Fruit fly (Drosophila melanogaster) whole organism, prepupa: ENCODE results near the gene Cnep1r2.

Experiments
- Blimp-1 ChIP-seq: fragments of 200-800 bp; sonication (Bioruptor generic); optimal IDR thresholded peaks from 3 replicates; lab custom pipeline; 2017; ENCODE audit warnings: missing biosample characterization, missing genetic modification characterization, mild to moderate bottlenecking, moderate library complexity, missing genetic modification reagents
- CG10631 ChIP-seq: fragments of 200-800 bp; sonication (Bioruptor generic); optimal IDR thresholded peaks from 2 replicates; lab custom pipeline; 2016; ENCODE audit warnings: missing biosample characterization, missing genetic modification characterization
- CG11294 ChIP-seq: fragments of 200-800 bp; sonication (Bioruptor generic); IDR thresholded peaks from 2 replicates; pipeline ENCODE4 v1.3.6; 2022; ENCODE audit warnings: missing biosample characterization, missing genetic modification characterization
- CG31627 ChIP-seq: fragments of 200-800 bp; sonication (Bioruptor generic); optimal IDR thresholded peaks from 3 replicates; lab custom pipeline; 2016; ENCODE audit warnings: missing biosample characterization, missing genetic modification characterization
- CG32006 ChIP-seq: fragments of 200-800 bp; sonication (Bioruptor generic); optimal IDR thresholded peaks from 3 replicates; lab custom pipeline; 2017; ENCODE audit warnings: missing biosample characterization, mild to moderate bottlenecking, missing genetic modification characterization
- CG34406 ChIP-seq: fragments of 200-800 bp; sonication (Bioruptor generic); optimal IDR thresholded peaks from 3 replicates; lab custom pipeline; 2016; ENCODE audit warnings: missing biosample characterization, missing genetic modification characterization
- CG3919 ChIP-seq: fragments of 200-800 bp; sonication (Bioruptor generic); optimal IDR thresholded peaks from 3 replicates; lab custom pipeline; 2016; ENCODE audit warnings: missing biosample characterization, missing genetic modification characterization
- CG6163 ChIP-seq: fragments of 200-800 bp; sonication (Bioruptor generic); IDR thresholded peaks from 3 replicates; pipeline ENCODE4 v1.3.6; 2022; ENCODE audit warnings: missing biosample characterization, missing genetic modification characterization
- CG6808 ChIP-seq: fragments of 200-800 bp; sonication (Bioruptor generic); optimal IDR thresholded peaks from 3 replicates; lab custom pipeline; 2017; ENCODE audit warnings: missing biosample characterization, missing genetic modification characterization, mild to moderate bottlenecking, moderate library complexity, missing genetic modification reagents
- CG7368 ChIP-seq: fragments of 200-800 bp; sonication (Bioruptor generic); optimal IDR thresholded peaks from 3 replicates; lab custom pipeline; 2016; ENCODE audit warnings: missing biosample characterization, missing genetic modification characterization
- CG9139 ChIP-seq: fragments of 200-800 bp; sonication (Bioruptor generic); optimal IDR thresholded peaks from 3 replicates; lab custom pipeline; 2017; ENCODE audit warnings: missing biosample characterization, mild to moderate bottlenecking, missing genetic modification characterization
- Eip75B ChIP-seq: fragments of 200-800 bp; sonication (Bioruptor generic); optimal IDR thresholded peaks from 3 replicates; lab custom pipeline; 2016; ENCODE audit warnings: missing biosample characterization, missing genetic modification characterization
- Eip78C ChIP-seq: fragments of 200-800 bp; sonication (Bioruptor generic); peaks from one replicate; lab custom pipeline; 2016; ENCODE audit warnings: missing biosample characterization, missing genetic modification characterization
- Eip93F ChIP-seq: fragments of 200-800 bp; sonication (Bioruptor generic); optimal IDR thresholded peaks from 2 replicates; lab custom pipeline; 2016; ENCODE audit warnings: missing biosample characterization, mild to moderate bottlenecking, missing genetic modification characterization
- Gug ChIP-seq: fragments of 200-800 bp; sonication (Bioruptor generic); IDR thresholded peaks from 2 replicates; pipeline ENCODE4 v1.3.6; 2022; ENCODE audit warnings: missing biosample characterization, missing genetic modification characterization
- Hr39 ChIP-seq: fragments of 200-800 bp; sonication (Bioruptor generic); optimal IDR thresholded peaks from 2 replicates; lab custom pipeline; 2016; ENCODE audit warnings: missing biosample characterization, missing genetic modification characterization
- Hr4 ChIP-seq: fragments of 200-800 bp; sonication (Bioruptor generic); optimal IDR thresholded peaks from 3 replicates; lab custom pipeline; 2016; ENCODE audit warnings: missing biosample characterization, missing genetic modification characterization
- Lpt ChIP-seq: fragments of 200-800 bp; sonication (Bioruptor generic); optimal IDR thresholded peaks from 3 replicates; lab custom pipeline; 2016; ENCODE audit warnings: missing biosample characterization, missing genetic modification characterization
- Met ChIP-seq: fragments of 200-800 bp; sonication (Bioruptor generic); optimal IDR thresholded peaks from 3 replicates; lab custom pipeline; 2016; ENCODE audit warnings: missing biosample characterization, missing genetic modification characterization
- OdsH ChIP-seq: fragments of 200-800 bp; sonication (Bioruptor generic); optimal IDR thresholded peaks from 3 replicates; lab custom pipeline; 2016; ENCODE audit warnings: missing biosample characterization, missing genetic modification characterization
- Sox14 ChIP-seq: fragments of 200-800 bp; sonication (Bioruptor generic); optimal IDR thresholded peaks from 3 replicates; lab custom pipeline; 2016; ENCODE audit warnings: missing biosample characterization, missing genetic modification characterization
- Sox15 ChIP-seq: fragments of 200-800 bp; sonication (Bioruptor generic); optimal IDR thresholded peaks from 3 replicates; lab custom pipeline; 2016; ENCODE audit warnings: missing biosample characterization, missing genetic modification characterization
- acj6 ChIP-seq: fragments of 200-800 bp; sonication (Bioruptor generic); optimal IDR thresholded peaks from 3 replicates; lab custom pipeline; 2016; ENCODE audit warnings: missing biosample characterization, missing genetic modification characterization
- eg ChIP-seq: fragments of 200-800 bp; sonication (Bioruptor generic); IDR thresholded peaks from 3 replicates; pipeline ENCODE4 v1.3.6; 2022; ENCODE audit warnings: missing biosample characterization, missing genetic modification characterization
- esn ChIP-seq: fragments of 200-800 bp; sonication (Bioruptor generic); optimal IDR thresholded peaks from 2 replicates; lab custom pipeline; 2016; ENCODE audit warnings: missing biosample characterization, mild to moderate bottlenecking, missing genetic modification characterization, moderate library complexity
- fd59A ChIP-seq: fragments of 200-800 bp; sonication (Bioruptor generic); optimal IDR thresholded peaks from 2 replicates; lab custom pipeline; 2017; ENCODE audit warnings: missing biosample characterization, mild to moderate bottlenecking, missing genetic modification characterization, missing genetic modification reagents
- fd85E ChIP-seq: fragments of 200-800 bp; sonication (Bioruptor generic); optimal IDR thresholded peaks from 3 replicates; lab custom pipeline; 2016; ENCODE audit warnings: missing biosample characterization, missing genetic modification characterization
- pdm3 ChIP-seq: fragments of 200-800 bp; sonication (Bioruptor generic); optimal IDR thresholded peaks from 3 replicates; lab custom pipeline; 2016; ENCODE audit warnings: missing biosample characterization, missing genetic modification characterization
- salr ChIP-seq, 2 experiments: fragments of 200-800 bp; sonication (Bioruptor generic); optimal IDR thresholded peaks; 3 replicates each; lab custom pipeline; 2016 to 2018; ENCODE audit warnings: missing biosample characterization in 2 of 2, missing genetic modification characterization in 2 of 2, mild to moderate bottlenecking in 1 of 2
- spab ChIP-seq: fragments of 200-800 bp; sonication (Bioruptor generic); optimal IDR thresholded peaks from 2 replicates; lab custom pipeline; 2017; ENCODE audit warnings: missing biosample characterization, mild to moderate bottlenecking, missing genetic modification characterization, missing genetic modification reagents
- ss ChIP-seq, 2 experiments: fragments of 200-800 bp; sonication (Bioruptor generic); optimal IDR thresholded peaks; 2 replicates in 1 of 2; 3 replicates in 1 of 2; lab custom pipeline; 2017 to 2018; ENCODE audit warnings: mild to moderate bottlenecking in 2 of 2, missing biosample characterization in 2 of 2, missing genetic modification characterization in 2 of 2, moderate library complexity in 1 of 2
- topi ChIP-seq: fragments of 200-800 bp; sonication (Bioruptor generic); optimal IDR thresholded peaks from 3 replicates; lab custom pipeline; 2016; ENCODE audit warnings: missing biosample characterization, missing genetic modification characterization

Cnep1r2 gene

dm6 chr3L:10629969-10630368 is 8.0 kb upstream of the Cnep1r2 start, which contains the start of gene CG42536:
Gene CG42536 (minus strand): TSS chr3L:10630069.
- TF ChIP-seq CG6808 (GFP tag; lab: Kevin White, UChicago) = no peak
- TF ChIP-seq CG10631 (GFP tag; lab: Kevin White, UChicago) = no peak
- no peak for TF ChIP-seq eg (GFP tag; lab: Robert Waterston, UW)
- TF ChIP-seq Gug (GFP tag; lab: Robert Waterston, UW) = no peak
- no peak for TF ChIP-seq OdsH (GFP tag; lab: Kevin White, UChicago)
- no peak for TF ChIP-seq CG31627 (GFP tag; lab: Kevin White, UChicago)
- no peak for TF ChIP-seq CG11294
- TF ChIP-seq CG6163 (GFP tag; lab: Robert Waterston, UW) = no peak
- TF ChIP-seq spab = no peak
- TF ChIP-seq CG7368 = no peak
- TF ChIP-seq fd85E (GFP tag; lab: Kevin White, UChicago) = no peak
- no peak for TF ChIP-seq Eip93F

DNA sequence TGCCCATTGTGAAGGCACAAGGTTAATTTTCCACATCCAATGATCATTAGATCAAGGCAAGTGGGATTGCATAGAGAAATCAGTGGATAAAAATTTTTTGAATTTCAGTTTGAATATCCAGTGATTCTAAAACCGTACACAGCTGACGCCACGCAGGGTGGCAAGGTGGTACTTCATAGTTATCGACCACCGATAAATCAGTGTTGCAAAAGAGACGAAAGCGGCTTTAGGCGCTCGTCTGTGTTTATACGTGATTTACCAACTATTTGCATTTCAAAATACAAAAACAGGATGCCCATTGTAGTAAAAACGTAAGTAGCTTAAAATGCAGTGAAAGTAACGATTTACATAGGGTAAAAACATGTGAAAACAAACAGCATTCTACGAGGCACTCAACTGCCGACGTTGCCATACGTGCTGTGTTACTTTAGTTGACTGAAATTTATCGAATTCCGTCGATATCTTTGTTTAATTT is 7.0 kb upstream of the Cnep1r2 start, which contains the start of the genes CG42535, CG34001 and hay:
Gene CG42535, minus strand, starts transcription at position 51 of the 475 bp plus-strand sequence.
Gene CG34001, plus strand, starts transcription at position 195 of the 475 bp plus-strand sequence.
Gene hay, plus strand, starts transcription at position 195 of the 475 bp plus-strand sequence.
- no peak for TF ChIP-seq Lpt (GFP tag; lab: Kevin White, UChicago)
- TF ChIP-seq acj6 (GFP tag; lab: Kevin White, UChicago) = no peak
- TF ChIP-seq CG6163 (GFP tag; lab: Robert Waterston, UW) = no peak
- TF ChIP-seq Sox14 (GFP tag; lab: Kevin White, UChicago) = peak; percentile 45
- TF ChIP-seq, all 60 proteins: peak for 1

DNA sequence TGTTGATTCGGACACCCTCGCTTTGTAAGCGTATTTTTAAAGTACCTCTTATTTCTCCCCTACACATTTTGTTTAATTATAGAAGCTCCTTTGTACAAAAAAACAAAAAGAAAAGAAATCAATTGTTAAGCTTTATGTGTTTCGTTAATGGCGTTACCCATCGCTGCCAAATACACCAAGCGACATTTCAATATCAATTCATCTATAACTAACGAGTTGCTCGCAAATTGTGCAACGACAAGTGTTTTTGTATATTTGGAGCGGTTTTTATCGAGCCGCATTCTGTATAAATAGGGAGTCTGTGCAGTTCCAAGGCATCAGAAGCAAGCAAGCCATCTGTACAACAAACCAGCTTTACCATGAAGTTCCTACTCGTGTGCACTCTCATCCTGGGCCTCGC is 1.5 kb downstream of the Cnep1r2 start, which contains the start of gene CG18628:
Gene CG18628, plus strand, starts transcription at position 301 of the 400 bp plus-strand sequence.
- no peak for TF ChIP-seq CG9139 (GFP tag; lab: Kevin White, UChicago)
- TF ChIP-seq CG3919 (GFP tag; lab: Kevin White, UChicago) = no peak

- no peak for TF ChIP-seq salr (GFP tag; optimal IDR thresholded peaks at IDR 0.05; lab: Kevin White, UChicago)
- TF ChIP-seq Met (GFP tag; lab: Kevin White, UChicago) = no peak
- TF ChIP-seq Blimp-1 (GFP tag; lab: Kevin White, UChicago) = no peak
- no peak for TF ChIP-seq Sox15 (GFP tag; lab: Kevin White, UChicago)
- TF ChIP-seq Lpt (GFP tag; lab: Kevin White, UChicago) = no peak
- TF ChIP-seq pdm3 (GFP tag; lab: Kevin White, UChicago) = no peak
- TF ChIP-seq Gug (GFP tag; lab: Robert Waterston, UW) = no peak
- no peak for TF ChIP-seq OdsH (GFP tag; lab: Kevin White, UChicago)
- TF ChIP-seq Eip75B (GFP tag; lab: Kevin White, UChicago) = no peak
- TF ChIP-seq Hr39 (GFP tag; lab: Kevin White, UChicago) = no peak
- TF ChIP-seq fd85E (GFP tag; lab: Kevin White, UChicago) = no peak
- TF ChIP-seq, all 60 proteins: peak for 0
These were observed 3.6 kb downstream of the Cnep1r2 start, which contains the start of gene CG14154 for dm6 chr3L:10641589-10641988. Gene CG14154 (plus strand): TSS chr3L:10641889.

dm6 chr3L:10643228-10643627 is 5.3 kb downstream of the Cnep1r2 start, which contains the start of gene CG14153:
Gene CG14153 (plus strand): TSS chr3L:10643528.
- TF ChIP-seq eg (GFP tag; lab: Robert Waterston, UW) (no peak), CG6808 (GFP tag; lab: Kevin White, UChicago) (no peak), acj6 (GFP tag; lab: Kevin White, UChicago) (no peak), ss (GFP tag; optimal IDR thresholded peaks at IDR 0.05; lab: Kevin White, UChicago) (no peak), fd85E (GFP tag; lab: Kevin White, UChicago) (no peak)
- TF ChIP-seq, all 60 proteins: peak for 0

dm6 chr3L:10645965-10646364 is 8.0 kb downstream of the Cnep1r2 start:
- no peak for TF ChIP-seq esn (GFP tag; lab: Kevin White, UChicago)
- no peak for TF ChIP-seq CG34406 (GFP tag; lab: Kevin White, UChicago)
- no peak for TF ChIP-seq CG9139 (GFP tag; lab: Kevin White, UChicago)
- TF ChIP-seq Hr4 (GFP tag; lab: Kevin White, UChicago) = no peak
- peak in 1 of 2 experiments; percentile 80 for TF ChIP-seq ss (GFP tag; optimal IDR thresholded peaks at IDR 0.05; lab: Kevin White, UChicago)
- no peak for TF ChIP-seq topi (GFP tag; lab: Kevin White, UChicago)
- TF ChIP-seq OdsH (GFP tag; lab: Kevin White, UChicago) = no peak
- TF ChIP-seq eg (GFP tag; lab: Robert Waterston, UW) = 0 out of 3 replicates have a peak, but pooled peaks have one; percentile 27
- TF ChIP-seq CG32006 (GFP tag; lab: Kevin White, UChicago) = no peak
- peak; percentile 21 for TF ChIP-seq Eip78C
- no peak for TF ChIP-seq fd59A (GFP tag; lab: Kevin White, UChicago)
